Worm (Caenorhabditis elegans) whole organism, early embryonic: ENCODE results near the gene H12I13.6.

ENCODE experiments used
- B0310.2 ChIP-seq: sonication (generic microtip); optimal IDR thresholded peaks from 2 replicates; lab custom pipeline; 2016; ENCODE audit warnings: mild to moderate bottlenecking, missing genetic modification characterization, missing compliant biosample characterization
- F13C5.2 ChIP-seq: sonication (generic microtip); optimal IDR thresholded peaks from 2 replicates; lab custom pipeline; 2017; ENCODE audit warnings: mild to moderate bottlenecking, missing genetic modification characterization, inconsistent platforms, missing compliant biosample characterization
- aly-1 ChIP-seq: sonication (generic microtip); optimal IDR thresholded peaks from 2 replicates; lab custom pipeline; 2016; ENCODE audit warnings: missing genetic modification characterization, missing compliant biosample characterization
- ama-1 ChIP-seq: fragments of 150-350 bp; optimal IDR thresholded peaks from 2 replicates; lab custom pipeline; 2014
- ceh-13 ChIP-seq: fragments of 200-800 bp; sonication (Bioruptor generic); optimal IDR thresholded peaks from 2 replicates; lab custom pipeline; 2018; ENCODE audit warnings: mild to moderate bottlenecking, missing genetic modification characterization, missing compliant biosample characterization
- ceh-36 ChIP-seq: sonication (generic microtip); optimal IDR thresholded peaks from 2 replicates; lab custom pipeline; 2016; ENCODE audit warnings: missing genetic modification characterization, inconsistent platforms, missing compliant biosample characterization
- ets-7 ChIP-seq: sonication (generic microtip); optimal IDR thresholded peaks from 2 replicates; lab custom pipeline; 2016; ENCODE audit warnings: missing genotype, missing genetic modification characterization, missing compliant biosample characterization
- flt-1 ChIP-seq: fragments of 200-800 bp; sonication (Bioruptor generic); IDR thresholded peaks from 2 replicates; pipeline ENCODE4 v1.3.6; 2022; ENCODE audit warnings: missing genetic modification characterization, missing compliant biosample characterization
- hmbx-1 ChIP-seq: sonication (generic microtip); optimal IDR thresholded peaks from 2 replicates; lab custom pipeline; 2016; ENCODE audit warnings: mild to moderate bottlenecking, missing genetic modification characterization, missing compliant biosample characterization
- hmg-4 ChIP-seq: fragments of 200-800 bp; sonication (Bioruptor generic); optimal IDR thresholded peaks from 2 replicates; lab custom pipeline; 2018; ENCODE audit warnings: mild to moderate bottlenecking, missing genetic modification characterization, missing compliant biosample characterization
- hnd-1 ChIP-seq: sonication (generic microtip); optimal IDR thresholded peaks from 2 replicates; lab custom pipeline; 2016; ENCODE audit warnings: missing genetic modification characterization, missing compliant biosample characterization
- pes-1 ChIP-seq: fragments of 200-800 bp; sonication (Bioruptor generic); IDR thresholded peaks from 2 replicates; pipeline ENCODE4 v1.3.6; 2022; ENCODE audit warnings: missing genetic modification reagents, missing genetic modification characterization, missing compliant biosample characterization
- scrt-1 ChIP-seq: fragments of 200-800 bp; sonication (Bioruptor generic); IDR thresholded peaks from 2 replicates; pipeline ENCODE4 v1.3.6; 2022; ENCODE audit warnings: missing genetic modification characterization, missing compliant biosample characterization
- sea-1 ChIP-seq: fragments of 200-800 bp; sonication (Bioruptor generic); conservative IDR thresholded peaks from 2 replicates; pipeline ENCODE4 v1.3.6; 2022; ENCODE audit warnings: missing genetic modification characterization, missing compliant biosample characterization
- tbx-11 ChIP-seq: fragments of 200-800 bp; sonication (Bioruptor generic); IDR thresholded peaks from 2 replicates; pipeline ENCODE4 v1.3.6; 2022; ENCODE audit warnings: missing genetic modification characterization, missing compliant biosample characterization
- tbx-37 ChIP-seq: fragments of 200-800 bp; sonication (Bioruptor generic); conservative IDR thresholded peaks from 2 replicates; pipeline ENCODE4 v1.3.6; 2022; ENCODE audit warnings: missing genetic modification reagents, missing genetic modification characterization, missing compliant biosample characterization
- tra-4 ChIP-seq: sonication (generic microtip); optimal IDR thresholded peaks from 2 replicates; lab custom pipeline; 2017; ENCODE audit warnings: missing genetic modification characterization, missing compliant biosample characterization

H12I13.6 gene

DNA sequence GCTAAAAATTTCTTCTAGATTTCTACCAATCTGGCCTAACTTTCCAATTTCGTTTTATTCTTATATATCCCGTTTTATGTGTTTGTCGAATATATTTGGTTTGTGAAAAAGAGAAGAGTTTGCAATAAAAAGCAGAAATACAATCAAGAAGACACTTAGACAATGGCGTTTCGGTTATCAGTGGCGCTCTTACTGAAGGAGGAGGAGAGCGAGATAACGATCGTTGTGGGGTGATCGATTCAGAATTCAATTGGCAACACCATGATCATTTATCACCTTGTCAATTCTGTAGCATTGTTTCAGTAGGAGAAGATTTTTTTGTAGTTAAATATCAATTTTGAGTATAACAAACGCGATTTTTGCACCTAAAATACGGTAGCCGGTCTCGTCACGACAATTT is 28.2 kb upstream of the H12I13.6 start:
- no peak for TF ChIP-seq F13C5.2 (tag; lab: Kevin White, UChicago)
- no peak for TF ChIP-seq ceh-13
- no peak for TF ChIP-seq tbx-37 (GFP tag; lab: Robert Waterston, UW)
- TF ChIP-seq sea-1 (GFP tag; lab: Robert Waterston, UW), result no peak
- TF ChIP-seq hnd-1 (tag; lab: Kevin White, UChicago), result no peak

DNA sequence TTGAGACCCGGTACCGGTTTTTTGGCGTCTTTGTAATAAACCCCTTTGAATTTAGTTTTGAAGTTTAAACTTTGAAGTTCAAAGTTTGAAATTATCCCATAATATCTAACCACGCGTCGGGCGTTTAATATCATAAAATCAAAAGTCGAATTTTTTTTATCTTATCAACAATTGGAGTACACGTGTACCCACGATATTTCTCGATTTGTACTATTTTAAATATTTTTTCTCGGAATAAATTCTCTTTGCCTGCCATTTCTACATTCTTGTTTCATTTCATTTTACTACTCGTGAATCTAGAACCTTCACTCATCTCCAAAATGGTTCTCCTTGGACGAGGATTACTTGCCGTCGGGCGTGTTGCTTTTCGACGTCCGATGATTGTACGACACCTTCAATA is 27.6 kb upstream of the H12I13.6 start, which contains the start of gene gldc-1:
gldc-1 (plus strand) TSS at position 301 of the 400 bp plus-strand sequence.
- TF ChIP-seq scrt-1, result no peak
- TF ChIP-seq tra-4 (tag; lab: Kevin White, UChicago), result no peak
- TF ChIP-seq aly-1, result no peak
- no peak for TF ChIP-seq tbx-11 (GFP tag; lab: Robert Waterston, UW)
- no peak for TF ChIP-seq ceh-13
- TF ChIP-seq sea-1 (GFP tag; lab: Robert Waterston, UW), result no peak
- TF ChIP-seq ceh-36 (tag; lab: Kevin White, UChicago), result no peak
- no peak for TF ChIP-seq ets-7
- TF ChIP-seq tbx-37 (GFP tag; lab: Robert Waterston, UW), result no peak
- TF ChIP-seq pes-1, result no peak
- TF ChIP-seq F13C5.2 (tag; lab: Kevin White, UChicago), result no peak

DNA sequence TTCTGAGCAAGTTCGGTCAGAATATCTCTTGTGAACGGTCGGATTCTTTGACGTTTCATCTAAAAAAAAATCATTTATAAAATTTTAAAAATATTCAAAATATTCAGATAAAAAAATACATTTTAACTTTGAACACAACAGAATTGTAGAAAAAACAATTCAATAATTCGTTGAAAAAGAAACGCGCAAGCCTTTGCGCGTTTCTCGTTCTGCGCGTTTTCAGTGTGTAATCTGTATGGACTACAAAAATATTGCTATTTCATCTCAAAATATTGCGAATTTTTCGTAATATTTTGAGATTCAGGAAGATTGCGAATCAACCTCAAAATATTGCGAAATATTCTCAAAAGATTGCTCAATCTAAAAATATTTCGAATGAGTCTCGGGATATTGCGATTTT is 21.8 kb upstream of the H12I13.6 start, which contains the start of gene R12C12.7:
R12C12.7 (minus strand) TSS at position 59 of the 400 bp plus-strand sequence.
- TF ChIP-seq tbx-11 (GFP tag; lab: Robert Waterston, UW) (0 out of 2 replicates have a peak, but pooled peaks have one; percentile 26), hnd-1 (tag; lab: Kevin White, UChicago) (no peak), F13C5.2 (tag; lab: Kevin White, UChicago) (peak; percentile 9)

ce11 chrII:6061495-6061894 is 16.2 kb upstream of the H12I13.6 start:
- TF ChIP-seq tbx-37 (GFP tag; lab: Robert Waterston, UW) (peak; percentile 91), flt-1 (GFP tag; lab: Robert Waterston, UW) (no peak)

DNA sequence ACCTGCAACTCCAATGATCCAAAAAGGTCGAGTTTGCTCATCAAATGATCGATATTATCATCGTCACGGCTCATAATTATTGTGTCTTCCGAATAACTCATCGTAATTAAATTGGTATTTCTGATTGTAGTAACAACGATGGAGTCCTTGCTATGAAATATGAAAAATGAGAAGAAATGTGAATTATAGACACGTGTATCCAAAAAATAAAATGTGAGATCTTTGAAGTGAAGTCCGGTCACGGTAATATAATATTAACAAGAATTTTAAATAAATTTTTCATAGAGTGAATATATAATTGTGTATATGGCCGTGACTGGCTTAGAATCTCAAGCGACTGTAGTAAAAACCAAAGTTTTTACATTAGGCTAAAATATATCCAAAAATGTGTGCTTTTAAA is 10.6 kb upstream of the H12I13.6 start, which contains the start of gene H12I13.1:
H12I13.1 (minus strand) TSS at position 101 of the 400 bp plus-strand sequence.
- TF ChIP-seq pes-1, result no peak
- TF ChIP-seq ets-7, result no peak
- TF ChIP-seq scrt-1, result no peak
- no peak for TF ChIP-seq tbx-11 (GFP tag; lab: Robert Waterston, UW)
- TF ChIP-seq ama-1 (lab: Kevin White, UChicago), result no peak
- TF ChIP-seq hmbx-1 (tag; lab: Kevin White, UChicago), result no peak
- no peak for TF ChIP-seq hnd-1 (tag; lab: Kevin White, UChicago)
- TF ChIP-seq ceh-36 (tag; lab: Kevin White, UChicago), result no peak
- TF ChIP-seq F13C5.2 (tag; lab: Kevin White, UChicago), result no peak
- TF ChIP-seq flt-1 (GFP tag; lab: Robert Waterston, UW), result no peak
- no peak for TF ChIP-seq B0310.2 (tag; lab: Kevin White, UChicago)
- no peak for TF ChIP-seq tbx-37 (GFP tag; lab: Robert Waterston, UW)
- TF ChIP-seq ceh-13, result no peak
- TF ChIP-seq sea-1 (GFP tag; lab: Robert Waterston, UW), result no peak
- no peak for TF ChIP-seq aly-1
- TF ChIP-seq tra-4 (tag; lab: Kevin White, UChicago), result no peak
- TF ChIP-seq hmg-4 (GFP tag; lab: Kevin White, UChicago), result no peak

DNA sequence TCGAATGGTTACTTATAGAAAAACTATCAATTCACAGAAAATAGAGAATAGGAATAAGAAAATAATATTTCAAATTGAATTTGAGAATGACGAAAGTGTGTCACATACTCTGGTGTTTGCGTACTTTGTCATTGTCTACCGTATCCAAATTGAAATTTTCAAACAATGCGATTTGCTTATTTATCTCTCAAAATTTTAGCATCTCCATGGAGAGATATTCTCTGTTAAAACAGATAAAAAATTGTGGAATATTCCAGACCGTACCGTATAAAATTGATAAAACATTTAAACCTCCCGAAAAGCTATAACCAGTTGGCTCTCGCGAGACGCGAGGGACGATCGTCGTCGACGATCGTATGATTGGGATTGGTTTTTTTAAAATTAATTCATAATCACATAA is 3.0 kb downstream of the H12I13.6 start, which contains the start of gene fbf-1:
fbf-1 (minus strand) TSS at position 101 of the 400 bp plus-strand sequence.
- TF ChIP-seq flt-1 (GFP tag; lab: Robert Waterston, UW), result no peak
- TF ChIP-seq tra-4 (tag; lab: Kevin White, UChicago), result no peak
- no peak for TF ChIP-seq ceh-13
- no peak for TF ChIP-seq scrt-1
- TF ChIP-seq tbx-11 (GFP tag; lab: Robert Waterston, UW), result no peak
- TF ChIP-seq ama-1 (lab: Kevin White, UChicago), result no peak
- TF ChIP-seq tbx-37 (GFP tag; lab: Robert Waterston, UW), result no peak
- no peak for TF ChIP-seq aly-1

DNA sequence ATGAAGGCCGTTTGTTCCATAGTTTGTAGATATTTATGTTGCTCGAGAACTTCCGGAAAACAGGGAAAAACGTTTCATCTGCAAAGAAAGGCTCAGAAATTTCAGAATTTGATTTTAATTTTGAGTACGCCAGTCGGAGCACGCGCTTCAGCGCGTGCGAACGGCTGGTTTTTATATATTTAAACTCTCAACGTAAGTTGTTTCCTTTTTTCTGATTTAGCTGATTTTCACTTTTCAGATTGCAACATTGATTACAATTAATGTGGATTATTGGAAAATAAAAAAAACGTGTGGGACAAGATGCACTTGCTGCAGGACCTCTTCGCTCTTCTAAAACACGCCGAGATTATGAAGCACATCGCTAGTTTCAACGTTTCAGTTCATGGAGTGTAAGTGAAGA is 4.9 kb downstream of the H12I13.6 start, which contains the start of gene F21H12.3:
F21H12.3 (plus strand) TSS at position 301 of the 400 bp plus-strand sequence.
- TF ChIP-seq ceh-36 (tag; lab: Kevin White, UChicago) (no peak), ama-1 (lab: Kevin White, UChicago) (no peak), hmg-4 (GFP tag; lab: Kevin White, UChicago) (no peak), B0310.2 (tag; lab: Kevin White, UChicago) (no peak), scrt-1 (no peak), tbx-11 (GFP tag; lab: Robert Waterston, UW) (no peak), ets-7 (no peak), ceh-13 (no peak), sea-1 (GFP tag; lab: Robert Waterston, UW) (no peak), tra-4 (tag; lab: Kevin White, UChicago) (no peak), aly-1 (no peak), pes-1 (no peak), F13C5.2 (tag; lab: Kevin White, UChicago) (no peak), hmbx-1 (tag; lab: Kevin White, UChicago) (no peak), flt-1 (GFP tag; lab: Robert Waterston, UW) (no peak), hnd-1 (tag; lab: Kevin White, UChicago) (no peak), tbx-37 (GFP tag; lab: Robert Waterston, UW) (no peak)

DNA sequence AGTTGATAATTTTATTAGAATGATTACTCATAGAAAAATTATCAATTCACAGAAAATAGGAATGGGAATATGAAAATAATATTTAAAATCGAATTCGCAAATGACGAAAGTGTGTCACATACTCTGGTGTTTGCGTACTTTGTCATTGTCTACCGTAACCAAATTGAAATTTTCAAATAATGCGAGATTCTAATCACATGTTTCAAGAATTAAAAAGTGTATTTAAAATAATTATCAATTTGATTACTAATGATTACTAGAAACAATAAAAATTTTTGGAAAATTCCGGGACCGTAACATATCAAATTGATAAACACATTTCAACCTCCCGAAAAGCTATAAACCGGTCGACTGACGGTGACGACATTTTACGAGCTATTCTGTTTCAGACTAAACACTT is 13.7 kb downstream of the H12I13.6 start, which contains the start of the genes fbf-2 and nspg-3:
fbf-2 (minus strand) TSS at position 101 of the 400 bp plus-strand sequence.
nspg-3 (plus strand) TSS at position 388 of the 400 bp plus-strand sequence.
- TF ChIP-seq hmg-4 (GFP tag; lab: Kevin White, UChicago) (no peak), flt-1 (GFP tag; lab: Robert Waterston, UW) (no peak), sea-1 (GFP tag; lab: Robert Waterston, UW) (no peak), tra-4 (tag; lab: Kevin White, UChicago) (no peak), ceh-36 (tag; lab: Kevin White, UChicago) (no peak), scrt-1 (no peak)
